Fruit fly (Drosophila melanogaster) whole organism, embryonic: Measurements from ENCODE around the gene CG46059.

ENCODE experiments used
- CG10209 ChIP-seq: fragments of 200-800 bp; sonication (Bioruptor generic); optimal IDR thresholded peaks from 3 replicates; lab custom pipeline; 2017; ENCODE audit warnings: missing biosample characterization, mild to moderate bottlenecking, missing genetic modification characterization, missing genetic modification reagents
- CG12942 ChIP-seq: fragments of 200-800 bp; sonication (Bioruptor generic); optimal IDR thresholded peaks from 3 replicates; lab custom pipeline; 2016; ENCODE audit warnings: missing biosample characterization, missing genetic modification characterization
- CG14965 ChIP-seq: fragments of 200-800 bp; sonication (Bioruptor generic); optimal IDR thresholded peaks from 2 replicates; lab custom pipeline; 2016; ENCODE audit warnings: missing biosample characterization, missing genetic modification characterization, borderline replicate concordance
- CG17802 ChIP-seq: fragments of 200-800 bp; sonication (Bioruptor generic); optimal IDR thresholded peaks from 2 replicates; lab custom pipeline; 2018; ENCODE audit warnings: missing biosample characterization, mild to moderate bottlenecking, missing genetic modification characterization, moderate library complexity
- CG2199 ChIP-seq: fragments of 200-800 bp; sonication (Bioruptor generic); IDR thresholded peaks from 3 replicates; pipeline ENCODE4 v1.3.6; 2022; ENCODE audit warnings: missing biosample characterization, missing genetic modification characterization
- CG2712 ChIP-seq: fragments of 200-800 bp; optimal IDR thresholded peaks from 3 replicates; lab custom pipeline; 2019; ENCODE audit warnings: missing biosample characterization, mild to moderate bottlenecking, missing genetic modification characterization, moderate library complexity
- CG2889 ChIP-seq: fragments of 200-800 bp; sonication (Bioruptor generic); IDR thresholded peaks from 3 replicates; pipeline ENCODE4 v1.3.6; 2022; ENCODE audit warnings: missing biosample characterization, missing genetic modification characterization
- CG30403 ChIP-seq: fragments of 200-800 bp; sonication (Bioruptor generic); optimal IDR thresholded peaks from 3 replicates; lab custom pipeline; 2016; ENCODE audit warnings: missing biosample characterization, missing genetic modification characterization
- CG4360 ChIP-seq: fragments of 200-800 bp; sonication (Bioruptor generic); IDR thresholded peaks from 2 replicates; pipeline ENCODE4 v1.3.6; 2022; ENCODE audit warnings: missing biosample characterization, missing genetic modification characterization
- CG6272 ChIP-seq: fragments of 200-800 bp; sonication (Bioruptor generic); IDR thresholded peaks from 2 replicates; pipeline ENCODE4 v1.3.6; 2022; ENCODE audit warnings: missing biosample characterization, missing genetic modification characterization
- CG6654 ChIP-seq: fragments of 200-800 bp; sonication (Bioruptor generic); optimal IDR thresholded peaks from 2 replicates; lab custom pipeline; 2017; ENCODE audit warnings: missing biosample characterization, mild to moderate bottlenecking, missing genetic modification characterization
- CG6854 ChIP-seq: fragments of 200-800 bp; sonication (Bioruptor generic); optimal IDR thresholded peaks from 3 replicates; lab custom pipeline; 2017; ENCODE audit warnings: missing biosample characterization, mild to moderate bottlenecking, missing genetic modification characterization
- CG8765 ChIP-seq: fragments of 200-800 bp; sonication (Bioruptor generic); IDR thresholded peaks from 2 replicates; pipeline ENCODE4 v1.3.6; 2022; ENCODE audit warnings: missing biosample characterization, missing genetic modification characterization
- CG9727 ChIP-seq: fragments of 200-800 bp; sonication (Bioruptor generic); optimal IDR thresholded peaks from 3 replicates; lab custom pipeline; 2017; ENCODE audit warnings: missing biosample characterization, mild to moderate bottlenecking, missing genetic modification characterization
- CG9817 ChIP-seq: fragments of 200-800 bp; sonication (Bioruptor generic); optimal IDR thresholded peaks from 2 replicates; lab custom pipeline; 2018; ENCODE audit warnings: missing biosample characterization, mild to moderate bottlenecking, missing genetic modification characterization, moderate library complexity
- Chrac-16 ChIP-seq: fragments of 200-800 bp; sonication (Bioruptor generic); optimal IDR thresholded peaks from 3 replicates; lab custom pipeline; 2016; ENCODE audit warnings: missing biosample characterization, missing genetic modification characterization
- CrebB ChIP-seq: fragments of 200-800 bp; sonication (Bioruptor generic); optimal IDR thresholded peaks from 3 replicates; lab custom pipeline; 2018; ENCODE audit warnings: missing biosample characterization, mild to moderate bottlenecking, missing genetic modification characterization
- Doc2 ChIP-seq: fragments of 200-800 bp; sonication (Bioruptor generic); IDR thresholded peaks from 2 replicates; pipeline ENCODE4 v1.3.6; 2022; ENCODE audit warnings: missing biosample characterization, missing genetic modification characterization
- Fer2 ChIP-seq: fragments of 200-800 bp; sonication (Bioruptor generic); optimal IDR thresholded peaks from 2 replicates; lab custom pipeline; 2018; ENCODE audit warnings: missing biosample characterization, mild to moderate bottlenecking, missing genetic modification characterization, moderate library complexity
- GATAe ChIP-seq: fragments of 200-800 bp; sonication (Bioruptor generic); conservative IDR thresholded peaks from 2 replicates; pipeline ENCODE4 v1.3.6; 2022; ENCODE audit warnings: missing biosample characterization, missing genetic modification characterization
- HmgD ChIP-seq: fragments of 200-800 bp; sonication (Bioruptor generic); optimal IDR thresholded peaks from 3 replicates; lab custom pipeline; 2016; ENCODE audit warnings: missing biosample characterization, missing genetic modification characterization
- Max ChIP-seq: fragments of 200-800 bp; sonication (Bioruptor generic); optimal IDR thresholded peaks from 2 replicates; lab custom pipeline; 2016; ENCODE audit warnings: missing biosample characterization, mild to moderate bottlenecking, missing genetic modification characterization
- NFAT ChIP-seq: fragments of 200-800 bp; sonication (Bioruptor generic); IDR thresholded peaks from 2 replicates; pipeline ENCODE4 v1.3.6; 2022; ENCODE audit warnings: missing biosample characterization, missing genetic modification characterization
- PHDP ChIP-seq: fragments of 200-800 bp; sonication (Bioruptor generic); optimal IDR thresholded peaks from 3 replicates; lab custom pipeline; 2018; ENCODE audit warnings: missing biosample characterization, mild to moderate bottlenecking, missing genetic modification characterization, moderate library complexity
- Poxn ChIP-seq: fragments of 200-800 bp; sonication (Bioruptor generic); IDR thresholded peaks from 2 replicates; pipeline ENCODE4 v1.3.6; 2022; ENCODE audit warnings: missing biosample characterization, missing genetic modification characterization
- Ptx1 ChIP-seq: fragments of 200-800 bp; sonication (Bioruptor generic); IDR thresholded peaks from 2 replicates; pipeline ENCODE4 v1.3.6; 2022; ENCODE audit warnings: missing biosample characterization, missing genetic modification characterization
- Sox100B ChIP-seq: fragments of 200-800 bp; sonication (Bioruptor generic); optimal IDR thresholded peaks from 3 replicates; lab custom pipeline; 2018; ENCODE audit warnings: missing biosample characterization, mild to moderate bottlenecking, missing genetic modification characterization
- Trl ChIP-seq, 3 experiments: fragments of >200 bp in 2 of 3; fragments of 200-800 bp in 1 of 3; sonication (Bioruptor generic) in 1 of 3; optimal IDR thresholded peaks; 2 replicates in 1 of 3; 3 replicates in 2 of 3; lab custom pipeline; 2016 to 2017; ENCODE audit warnings: missing biosample characterization in 1 of 3, missing genetic modification characterization in 1 of 3
- YL-1 ChIP-seq: fragments of 200-800 bp; sonication (Bioruptor generic); optimal IDR thresholded peaks from 3 replicates; lab custom pipeline; 2017; ENCODE audit warnings: missing biosample characterization, mild to moderate bottlenecking, missing genetic modification characterization
- abd-A ChIP-seq: fragments of 200-800 bp; sonication (Bioruptor generic); optimal IDR thresholded peaks from 3 replicates; lab custom pipeline; 2019; ENCODE audit warnings: missing biosample characterization, mild to moderate bottlenecking, missing genetic modification characterization, moderate library complexity
- ato ChIP-seq: fragments of 200-800 bp; sonication (Bioruptor generic); IDR thresholded peaks from 2 replicates; pipeline ENCODE4 v1.3.6; 2022; ENCODE audit warnings: missing biosample characterization, missing genetic modification characterization; ENCODE audit not compliant: partially characterized antibody
- chinmo ChIP-seq: fragments of 200-800 bp; sonication (Bioruptor generic); IDR thresholded peaks from 4 replicates; pipeline ENCODE4 v1.3.6; 2022; ENCODE audit warnings: missing biosample characterization, missing genetic modification characterization; ENCODE audit not compliant: partially characterized antibody
- chn ChIP-seq: fragments of 200-800 bp; sonication (Bioruptor generic); optimal IDR thresholded peaks from 2 replicates; lab custom pipeline; 2016; ENCODE audit warnings: missing biosample characterization, missing genetic modification characterization
- fru ChIP-seq: fragments of >200 bp; optimal IDR thresholded peaks from 2 replicates; lab custom pipeline; 2017
- gsb ChIP-seq: fragments of 200-800 bp; sonication (Bioruptor generic); IDR thresholded peaks from 2 replicates; pipeline ENCODE4 v1.3.6; 2022; ENCODE audit warnings: missing biosample characterization, missing genetic modification characterization
- gsb-n ChIP-seq: fragments of 200-800 bp; sonication (Bioruptor generic); optimal IDR thresholded peaks from 3 replicates; lab custom pipeline; 2018; ENCODE audit warnings: missing biosample characterization, mild to moderate bottlenecking, missing genetic modification characterization
- lab ChIP-seq: fragments of 200-800 bp; sonication (Bioruptor generic); optimal IDR thresholded peaks from 3 replicates; lab custom pipeline; 2017; ENCODE audit warnings: missing biosample characterization, missing genetic modification characterization, mild to moderate bottlenecking, moderate library complexity, missing genetic modification reagents
- lmd ChIP-seq: fragments of 200-800 bp; sonication (Bioruptor generic); IDR thresholded peaks from 2 replicates; pipeline ENCODE4 v1.3.6; 2022; ENCODE audit warnings: missing biosample characterization, missing genetic modification characterization
- odd ChIP-seq: fragments of 200-800 bp; sonication (Bioruptor generic); optimal IDR thresholded peaks from 2 replicates; lab custom pipeline; 2017; ENCODE audit warnings: missing biosample characterization, mild to moderate bottlenecking, missing genetic modification characterization
- pita ChIP-seq: fragments of 200-800 bp; sonication (Bioruptor generic); optimal IDR thresholded peaks from 2 replicates; lab custom pipeline; 2017; ENCODE audit warnings: missing biosample characterization, mild to moderate bottlenecking, missing genetic modification characterization
- salm ChIP-seq: fragments of 200-800 bp; sonication (Bioruptor generic); optimal IDR thresholded peaks from 2 replicates; lab custom pipeline; 2018; ENCODE audit warnings: missing biosample characterization, mild to moderate bottlenecking, missing genetic modification characterization
- sens ChIP-seq: fragments of 200-800 bp; sonication (Bioruptor generic); peaks from one replicate; lab custom pipeline; 2016; ENCODE audit warnings: missing biosample characterization, missing genetic modification characterization
- sob ChIP-seq: fragments of 200-800 bp; sonication (Bioruptor generic); IDR thresholded peaks from 2 replicates; pipeline ENCODE4 v1.3.6; 2022; ENCODE audit warnings: missing biosample characterization, missing genetic modification characterization
- tio ChIP-seq: fragments of 200-800 bp; sonication (Bioruptor generic); optimal IDR thresholded peaks from 2 replicates; lab custom pipeline; 2017; ENCODE audit warnings: missing biosample characterization, missing genetic modification characterization, inconsistent platforms
- vvl ChIP-seq: fragments of 200-800 bp; sonication (Bioruptor generic); IDR thresholded peaks from 2 replicates; pipeline ENCODE4 v1.3.6; 2022; ENCODE audit warnings: missing biosample characterization, missing genetic modification characterization
- zen ChIP-seq: fragments of 200-800 bp; sonication (Bioruptor generic); optimal IDR thresholded peaks from 3 replicates; lab custom pipeline; 2018; ENCODE audit warnings: missing biosample characterization, mild to moderate bottlenecking, missing genetic modification characterization, moderate library complexity

CG46059 gene

DNA sequence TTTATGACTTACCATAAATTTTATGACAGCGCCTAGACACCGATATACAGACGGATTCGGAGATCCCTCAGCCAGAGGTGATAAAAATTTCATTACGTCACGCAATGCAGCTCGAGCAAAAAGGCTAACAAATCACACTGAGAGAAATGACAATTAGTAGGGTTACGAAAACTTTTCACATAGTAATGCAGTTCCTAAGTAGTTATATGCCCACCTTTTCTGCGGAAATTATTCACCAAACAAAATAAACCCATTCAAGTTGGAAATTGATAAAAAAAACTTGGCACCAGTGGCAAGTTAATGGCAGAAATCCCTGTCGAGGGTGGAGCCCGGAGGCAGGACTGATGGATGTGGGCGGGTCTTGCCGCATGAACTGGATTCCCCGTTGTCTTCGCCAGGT lies 16.6 kb upstream of the CG46059 start (continued):
- TF ChIP-seq CrebB (tag; lab: Kevin White, UChicago): no peak
- TF ChIP-seq sens (GFP tag; lab: Kevin White, UChicago): peak; percentile 83
- peak; percentile 44 for TF ChIP-seq CG2712 (tag; lab: Kevin White, UChicago)
- TF ChIP-seq CG4360 (GFP tag; lab: Robert Waterston, UW): no peak

DNA sequence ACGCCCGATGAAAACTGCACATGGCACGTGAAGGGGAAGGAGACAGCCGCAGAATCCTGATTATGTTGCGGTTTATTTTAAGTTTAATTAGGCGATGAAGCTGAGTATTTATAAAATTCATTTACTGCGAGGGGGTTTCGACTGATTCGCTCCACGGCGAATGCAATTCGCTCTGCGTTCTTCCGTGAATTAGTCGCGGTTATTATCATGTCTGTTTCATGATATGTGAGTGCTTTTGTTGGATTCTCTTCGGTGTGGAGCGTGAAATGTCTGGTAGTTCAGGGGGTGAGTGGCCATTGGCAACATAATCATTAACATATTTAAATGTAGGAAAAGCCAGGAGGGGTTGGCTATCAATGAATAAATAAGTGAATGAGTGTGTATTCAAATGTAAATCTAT lies 14.8 kb upstream of the CG46059 start:
- peak; percentile 99 for TF ChIP-seq gsb-n (tag; lab: Kevin White, UChicago)
- peak; percentile 71; the same call in 1 of the 2 replicates for TF ChIP-seq vvl (GFP tag; lab: Robert Waterston, UW)
- TF ChIP-seq salm (tag; lab: Kevin White, UChicago): no peak

DNA sequence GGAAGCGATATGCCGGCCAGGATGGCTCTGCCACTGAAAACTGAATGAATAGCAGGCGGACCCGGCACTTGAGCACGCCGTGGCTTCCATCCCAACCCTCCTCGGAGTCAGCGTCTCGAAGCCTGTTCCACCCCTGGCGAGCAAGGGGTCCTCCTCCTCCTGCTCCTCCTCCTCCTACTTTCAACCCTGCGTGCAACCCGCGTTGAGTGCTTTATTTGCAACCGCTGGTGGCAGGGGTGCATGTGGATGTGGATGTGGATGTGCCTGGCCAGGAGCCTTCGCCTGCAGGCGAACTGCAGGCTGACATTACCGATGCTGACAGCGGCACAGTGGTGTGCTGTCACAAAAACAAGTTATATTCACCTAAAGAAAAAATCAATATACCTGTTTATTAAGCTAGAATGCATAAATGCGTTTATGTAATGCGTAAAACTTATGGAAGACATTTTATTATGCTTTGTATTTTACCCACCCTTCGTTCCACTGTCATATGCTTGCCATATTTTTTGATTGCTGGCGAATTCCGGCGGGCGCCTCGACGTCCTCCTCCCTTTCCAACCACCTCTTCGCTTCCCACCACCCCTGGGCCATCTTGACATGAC lies 13.0 kb upstream of the CG46059 start:
- no peak for TF ChIP-seq pita
- TF ChIP-seq CG2712 (tag; lab: Kevin White, UChicago): peak; percentile 80
- TF ChIP-seq CG8765 (GFP tag; lab: Robert Waterston, UW): peak; percentile 78; the same call in 1 of the 2 replicates
- TF ChIP-seq CG9817 (tag; lab: Kevin White, UChicago): no peak
- TF ChIP-seq salm (tag; lab: Kevin White, UChicago): peak; percentile 28
- peak; percentile 54 for TF ChIP-seq lab
- no peak for TF ChIP-seq HmgD (GFP tag; lab: Kevin White, UChicago)
- TF ChIP-seq Ptx1: peak; percentile 61
- 0 out of 2 replicates have a peak, but pooled peaks have one; percentile 36 for TF ChIP-seq NFAT
- TF ChIP-seq CG10209 (GFP tag; lab: Kevin White, UChicago): peak; percentile 56
- TF ChIP-seq GATAe (GFP tag; lab: Robert Waterston, UW): no peak
- TF ChIP-seq Max (GFP tag; lab: Kevin White, UChicago): no peak
- TF ChIP-seq Doc2: no peak
- no peak for TF ChIP-seq Fer2 (tag; lab: Kevin White, UChicago)
- TF ChIP-seq CG30403 (GFP tag; lab: Kevin White, UChicago): peak; percentile 37
- no peak for TF ChIP-seq CG2889 (GFP tag; lab: Robert Waterston, UW)
- peak; percentile 37 for TF ChIP-seq CG12942 (GFP tag; lab: Kevin White, UChicago)
- TF ChIP-seq PHDP (tag; lab: Kevin White, UChicago): peak; percentile 44
- TF ChIP-seq CG14965: no peak
- no peak for TF ChIP-seq ato (GFP tag; lab: Robert Waterston, UW)
- no peak for TF ChIP-seq fru (lab: Kevin White, UChicago)
- TF ChIP-seq CG6272 (GFP tag; lab: Robert Waterston, UW): no peak
- TF ChIP-seq YL-1 (GFP tag; lab: Kevin White, UChicago): no peak
- TF ChIP-seq CG2199 (GFP tag; lab: Robert Waterston, UW): 0 out of 3 replicates have a peak, but pooled peaks have one; percentile 18
- TF ChIP-seq Trl (optimal IDR thresholded peaks at IDR 0.05; lab: Kevin White, UChicago): no peak
- TF ChIP-seq Trl (GFP tag; optimal IDR thresholded peaks at IDR 0.05; lab: Kevin White, UChicago): peak; percentile 32
- TF ChIP-seq CG17802 (tag; lab: Kevin White, UChicago): peak; percentile 2
- TF ChIP-seq Poxn (GFP tag; lab: Robert Waterston, UW): no peak
- peak; percentile 62 for TF ChIP-seq CG9727 (GFP tag; lab: Kevin White, UChicago)
- peak; percentile 51 for TF ChIP-seq Chrac-16 (GFP tag; lab: Kevin White, UChicago)
- 0 out of 4 replicates have a peak, but pooled peaks have one; percentile 16 for TF ChIP-seq chinmo
- TF ChIP-seq CG6654 (GFP tag; lab: Kevin White, UChicago): peak; percentile 29
- TF ChIP-seq abd-A (tag; lab: Kevin White, UChicago): no peak
- TF ChIP-seq odd (GFP tag; lab: Kevin White, UChicago): no peak
- TF ChIP-seq tio (GFP tag; lab: Kevin White, UChicago): peak; percentile 15
- TF ChIP-seq Sox100B (GFP tag; lab: Kevin White, UChicago): peak; percentile 37
- TF ChIP-seq zen (tag; lab: Kevin White, UChicago): peak; percentile 28
- peak; percentile 49 for TF ChIP-seq lmd (GFP tag; lab: Robert Waterston, UW)
- TF ChIP-seq gsb (GFP tag; lab: Robert Waterston, UW): peak; percentile 10; the same call in 1 of the 2 replicates
- peak; percentile 32 for TF ChIP-seq chn (GFP tag; lab: Kevin White, UChicago)
- peak; percentile 48; the same call in 1 of the 2 replicates for TF ChIP-seq sob (GFP tag; lab: Robert Waterston, UW)
- TF ChIP-seq CG6854: no peak
